Fruit fly (Drosophila melanogaster): ENCODE measurements around the gene Cyp28c1.

dm6 chrX:11886976-11887375, 47.6 kb downstream of the Cyp28c1 start, which contains the start of the genes CG10353 and SelG:
- TF ChIP-seq h (optimal IDR thresholded peaks at IDR 0.05) (no peak), psq (optimal IDR thresholded peaks at IDR 0.05) (no peak), Sin3A (optimal IDR thresholded peaks at IDR 0.05) (no peak), insv (optimal IDR thresholded peaks at IDR 0.05) (no peak), ttk (optimal IDR thresholded peaks at IDR 0.05) (no peak)

Data from Kc167 (cell line).